Fruit fly (Drosophila melanogaster) whole organism: ENCODE measurements around the gene CG10959.

Experiments used
- CG8478 ChIP-seq: fragments of >200 bp; optimal IDR thresholded peaks from 2 replicates; lab custom pipeline; 2018; ENCODE audit warnings: inconsistent platforms
- Dll ChIP-seq: fragments of >200 bp; optimal IDR thresholded peaks from 2 replicates; lab custom pipeline; 2017
- EcR ChIP-seq, 2 experiments: fragments of >200 bp; optimal IDR thresholded peaks; 2 replicates each; lab custom pipeline; 2017; ENCODE audit warnings: missing biosample characterization in 2 of 2, missing genetic modification characterization in 2 of 2, missing genetic modification reagents in 2 of 2
- pan ChIP-seq: fragments of >200 bp; optimal IDR thresholded peaks from 2 replicates; lab custom pipeline; 2017
- psq ChIP-seq: fragments of >200 bp; optimal IDR thresholded peaks from 2 replicates; lab custom pipeline; 2017

dm6 chrX:8129204-8129997 is 19.2 kb upstream of the CG10959 start, which contains the start of gene CG2116:
- TF ChIP-seq psq (lab: Kevin White, UChicago) (no peak), CG8478 (lab: Kevin White, UChicago) (no peak), Dll (lab: Kevin White, UChicago) (no peak), pan (lab: Kevin White, UChicago) (no peak), EcR (GFP tag; optimal IDR thresholded peaks at IDR 0.05; lab: Kevin White, UChicago) (no peak)
